Worm (Caenorhabditis elegans) whole organism, young adult: ENCODE results near the gene aex-3.

Experiments
- B0019.2 ChIP-seq: fragments of 200-800 bp; sonication (Bioruptor generic); conservative IDR thresholded peaks from 2 replicates; pipeline ENCODE4 v1.3.6; 2022; ENCODE audit warnings: missing genetic modification reagents, missing genetic modification characterization, missing compliant biosample characterization
- C17E4.6 ChIP-seq: fragments of 200-800 bp; sonication (Bioruptor generic); IDR thresholded peaks from 2 replicates; pipeline ENCODE4 v1.3.6; 2022; ENCODE audit warnings: missing genetic modification reagents, missing genetic modification characterization, missing compliant biosample characterization
- mes-4 ChIP-seq: sonication (generic microtip); optimal IDR thresholded peaks from 2 replicates; lab custom pipeline; 2016; ENCODE audit warnings: missing genotype, missing genetic modification characterization, missing compliant biosample characterization
- nhr-120 ChIP-seq: fragments of 200-800 bp; sonication (Bioruptor generic); IDR thresholded peaks from 2 replicates; pipeline ENCODE4 v1.3.6; 2022; ENCODE audit warnings: missing genetic modification characterization, missing compliant biosample characterization
- snpc-4 ChIP-seq, 5 experiments: fragments of 150-350 bp in 1 of 5; sonication (generic microtip) in 4 of 5; optimal IDR thresholded peaks; 2 replicates each; lab custom pipeline; 2014 to 2018; ENCODE audit warnings: missing genetic modification characterization in 5 of 5, missing biosample characterization in 3 of 5, antibody characterized with exemption in 2 of 5, mild to moderate bottlenecking in 2 of 5, missing compliant biosample characterization in 2 of 5, missing genotype in 2 of 5, moderate library complexity in 2 of 5, missing genetic modification reagents in 1 of 5
- unc-130 ChIP-seq: sonication (generic microtip); optimal IDR thresholded peaks from 2 replicates; lab custom pipeline; 2016; ENCODE audit warnings: missing genetic modification reagents, missing genetic modification characterization, missing compliant biosample characterization
- zim-3 ChIP-seq: sonication (generic microtip); optimal IDR thresholded peaks from 2 replicates; lab custom pipeline; 2017; ENCODE audit warnings: mild to moderate bottlenecking, missing genetic modification characterization, moderate library complexity, missing compliant biosample characterization

- no peak for TF ChIP-seq B0019.2 (GFP tag; lab: Robert Waterston, UW)
- no peak for TF ChIP-seq snpc-4 (GFP tag; optimal IDR thresholded peaks at IDR 0.05; lab: Kevin White, UChicago)
- TF ChIP-seq snpc-4 (tag; optimal IDR thresholded peaks at IDR 0.05; lab: Kevin White, UChicago) = no peak
- no peak for TF ChIP-seq unc-130 (GFP tag; lab: Kevin White, UChicago)
- TF ChIP-seq mes-4 (tag; lab: Kevin White, UChicago) = no peak
- TF ChIP-seq nhr-120 (GFP tag; lab: Robert Waterston, UW) = no peak
- no peak for TF ChIP-seq C17E4.6 (GFP tag; lab: Robert Waterston, UW)
- TF ChIP-seq zim-3 (tag; lab: Kevin White, UChicago) = no peak
Measured at ce11 chrX:772184-772583, 12.7 kb upstream of the aex-3 start, which contains the start of gene T04G9.4.
